Fruit fly (Drosophila melanogaster): ENCODE results near the gene Pus1.

DNA sequence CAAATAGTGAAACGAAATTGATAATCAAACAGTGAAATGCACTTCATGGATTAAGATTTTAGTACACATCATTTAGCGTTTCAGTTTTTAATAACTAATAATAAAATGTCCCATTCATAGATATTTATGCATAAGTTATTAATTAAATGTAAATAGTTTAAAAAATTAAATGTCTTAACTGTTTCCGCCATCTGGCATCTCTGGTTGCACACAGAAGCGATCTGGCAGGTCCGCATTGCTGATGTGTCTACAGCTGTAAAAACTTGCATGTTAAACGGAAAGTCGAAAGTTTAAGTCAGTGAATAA, 4.0 kb downstream of the Pus1 start, which contains the start of gene Srp72:
- no peak for TF ChIP-seq pho (GFP tag; optimal IDR thresholded peaks at IDR 0.05)
- TF ChIP-seq da (GFP tag; optimal IDR thresholded peaks at IDR 0.05), result no peak
- TF ChIP-seq Usf (GFP tag; optimal IDR thresholded peaks at IDR 0.05), result no peak
- TF ChIP-seq hth (optimal IDR thresholded peaks at IDR 0.05), result no peak
- no peak for TF ChIP-seq tx (GFP tag; optimal IDR thresholded peaks at IDR 0.05)
- peak; percentile 10 for TF ChIP-seq Dp (GFP tag; optimal IDR thresholded peaks at IDR 0.05)
- TF ChIP-seq Eip74EF (GFP tag; optimal IDR thresholded peaks at IDR 0.05), result no peak
- peak; percentile 51 for TF ChIP-seq gsb-n (tag; optimal IDR thresholded peaks at IDR 0.05)
- no peak for TF ChIP-seq Ets97D (GFP tag; optimal IDR thresholded peaks at IDR 0.05)
- no peak for TF ChIP-seq yki (optimal IDR thresholded peaks at IDR 0.05)
- peak; percentile 40 for TF ChIP-seq sug (tag; optimal IDR thresholded peaks at IDR 0.05)
- TF ChIP-seq Hr51 (GFP tag; optimal IDR thresholded peaks at IDR 0.05), result peak; percentile 19 to 33

Data from whole organism, embryonic.